Worm (Caenorhabditis elegans): Measurements from ENCODE around the gene F58F12.3.

Gene F58F12.3

DNA sequence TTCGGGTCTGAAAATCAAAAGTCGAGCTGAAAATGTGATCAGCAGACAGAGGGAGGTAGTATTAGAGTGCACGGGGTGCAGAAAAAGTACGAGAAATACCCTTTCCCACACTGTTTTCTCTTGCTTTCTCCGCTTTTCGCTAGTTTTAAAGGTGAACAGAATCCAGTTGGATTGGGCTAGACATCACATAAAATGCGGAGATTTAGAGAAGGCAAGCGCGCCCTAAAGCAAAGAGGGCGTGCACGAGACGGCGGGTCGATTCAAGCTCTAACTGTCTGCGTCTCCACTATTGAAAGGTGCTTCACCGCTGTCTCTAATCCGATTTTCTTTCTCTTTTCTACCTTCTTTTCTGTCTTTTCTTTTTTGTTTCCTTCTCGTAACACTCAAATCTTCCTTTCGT is 21.0 kb downstream of the F58F12.3 start (continued):
- TF ChIP-seq lin-39 (tag; optimal IDR thresholded peaks at IDR 0.05): no peak
- TF ChIP-seq tra-1 (GFP tag; IDR thresholded peaks at IDR 0.05): 0 out of 2 replicates have a peak, but pooled peaks have one; percentile 59
- peak; percentile 36 for TF ChIP-seq ztf-7 (tag; optimal IDR thresholded peaks at IDR 0.05)
- TF ChIP-seq attf-4 (tag; optimal IDR thresholded peaks at IDR 0.05): peak; percentile 31
- peak; percentile 48 for TF ChIP-seq fkh-10 (GFP tag; optimal IDR thresholded peaks at IDR 0.05)
- peak; percentile 27 for TF ChIP-seq lin-15B (tag; optimal IDR thresholded peaks at IDR 0.05)
- peak; percentile 98 for TF ChIP-seq hlh-30 (tag; optimal IDR thresholded peaks at IDR 0.05; ENCODE audit: insufficient read depth)
- no peak for TF ChIP-seq gei-8 (GFP tag; optimal IDR thresholded peaks at IDR 0.05)
- peak; percentile 24 for TF ChIP-seq pqm-1 (tag; optimal IDR thresholded peaks at IDR 0.05)
- no peak for TF ChIP-seq madf-5 (GFP tag; IDR thresholded peaks at IDR 0.05)
- TF ChIP-seq T20F7.1 (GFP tag; optimal IDR thresholded peaks at IDR 0.05): peak; percentile 44
- TF ChIP-seq egl-43 (GFP tag; IDR thresholded peaks at IDR 0.05): 0 out of 2 replicates have a peak, but pooled peaks have one; percentile 52
- peak; percentile 20 for TF ChIP-seq nhr-102 (tag; optimal IDR thresholded peaks at IDR 0.05)
- TF ChIP-seq F49E8.2 (tag; optimal IDR thresholded peaks at IDR 0.05; ENCODE audit: borderline replicate concordance): peak; percentile 34
- no peak for TF ChIP-seq lim-7 (GFP tag; IDR thresholded peaks at IDR 0.05)
- TF ChIP-seq snpc-4 (tag; optimal IDR thresholded peaks at IDR 0.05): no peak
- TF ChIP-seq Y105C5A.15 (GFP tag; IDR thresholded peaks at IDR 0.05): no peak
- TF ChIP-seq zag-1 (tag; optimal IDR thresholded peaks at IDR 0.05): no peak
- TF ChIP-seq spr-1 (tag; optimal IDR thresholded peaks at IDR 0.05): no peak
- no peak for TF ChIP-seq nhr-111 (GFP tag; optimal IDR thresholded peaks at IDR 0.05)
- no peak for TF ChIP-seq skn-1 (tag; optimal IDR thresholded peaks at IDR 0.05)
- no peak for TF ChIP-seq lir-3 (tag; optimal IDR thresholded peaks at IDR 0.05)
- TF ChIP-seq F37D6.2 (tag; optimal IDR thresholded peaks at IDR 0.05): peak; percentile 26
- no peak for TF ChIP-seq nhr-10 (tag; optimal IDR thresholded peaks at IDR 0.05)
- peak; percentile 89 for TF ChIP-seq hlh-11 (tag; optimal IDR thresholded peaks at IDR 0.05)
- peak; percentile 76 for TF ChIP-seq mxl-3 (GFP tag; optimal IDR thresholded peaks at IDR 0.05)
- TF ChIP-seq ztf-11 (tag; optimal IDR thresholded peaks at IDR 0.05): no peak
- TF ChIP-seq Y48G9A.11 (GFP tag; IDR thresholded peaks at IDR 0.05): no peak
- peak; percentile 86 for TF ChIP-seq nhr-28 (tag; optimal IDR thresholded peaks at IDR 0.05)
- no peak for TF ChIP-seq lin-29 (GFP tag; IDR thresholded peaks at IDR 0.05)
- peak; percentile 84 for TF ChIP-seq nhr-6 (tag; optimal IDR thresholded peaks at IDR 0.05)
- no peak for TF ChIP-seq ceh-62 (tag; optimal IDR thresholded peaks at IDR 0.05)
- peak; percentile 69; the same call in 1 of the 2 replicates for TF ChIP-seq ctbp-1 (GFP tag; IDR thresholded peaks at IDR 0.05)
- peak; percentile 62; the same call in 1 of the 2 replicates for TF ChIP-seq daf-19 (GFP tag; conservative IDR thresholded peaks at IDR 0.05)
- TF ChIP-seq lin-38 (GFP tag; IDR thresholded peaks at IDR 0.05): peak; percentile 94
- no peak for TF ChIP-seq nhr-76 (tag; optimal IDR thresholded peaks at IDR 0.05)
- TF ChIP-seq jun-1 (tag; optimal IDR thresholded peaks at IDR 0.05): no peak
- TF ChIP-seq ceh-44 (GFP tag; IDR thresholded peaks at IDR 0.05): no peak
- TF ChIP-seq ceh-28 (tag; optimal IDR thresholded peaks at IDR 0.05): peak; percentile 16
- TF ChIP-seq R02D3.7 (tag; optimal IDR thresholded peaks at IDR 0.05): no peak
- no peak for TF ChIP-seq F10B5.3 (tag; optimal IDR thresholded peaks at IDR 0.05)
- TF ChIP-seq unc-62 (GFP tag; optimal IDR thresholded peaks at IDR 0.05 in 1 of 2): peak in 1 of 2 experiments; percentile 56
- TF ChIP-seq unc-62 (tag; optimal IDR thresholded peaks at IDR 0.05): no peak
- peak; percentile 83 for TF ChIP-seq mep-1 (tag; optimal IDR thresholded peaks at IDR 0.05)
- TF ChIP-seq arid-1 (GFP tag; conservative IDR thresholded peaks at IDR 0.05): peak; percentile 71
- TF ChIP-seq nhr-11 (tag; optimal IDR thresholded peaks at IDR 0.05): peak; percentile 78
- peak; percentile 83 for TF ChIP-seq nhr-48 (tag; optimal IDR thresholded peaks at IDR 0.05)
- no peak for TF ChIP-seq vab-7 (GFP tag; IDR thresholded peaks at IDR 0.05)
- TF ChIP-seq T26A8.4 (GFP tag; IDR thresholded peaks at IDR 0.05): peak; percentile 80
- peak; percentile 78 for TF ChIP-seq lin-1 (GFP tag; IDR thresholded peaks at IDR 0.05)
- TF ChIP-seq spr-3 (GFP tag; optimal IDR thresholded peaks at IDR 0.05): peak; percentile 24
- no peak for TF ChIP-seq unc-39 (tag; optimal IDR thresholded peaks at IDR 0.05)
- no peak for TF ChIP-seq ceh-32 (tag; optimal IDR thresholded peaks at IDR 0.05; ENCODE audit: poor library complexity)
